Fruit fly (Drosophila melanogaster) S2 (cell line): ENCODE data around the gene CG13126.

Source experiments
- CG8478 ChIP-seq: fragments of >200 bp; optimal IDR thresholded peaks from 2 replicates; lab custom pipeline; 2018
- CTCF ChIP-seq, 2 experiments: fragments of >200 bp; optimal IDR thresholded peaks; 2 replicates each; lab custom pipeline; 2018

dm6 chr2L:9933063-9933462 lies 20.9 kb downstream of the CG13126 start, which contains the start of gene Cpr30F:
- TF ChIP-seq CG8478 (lab: Kevin White, UChicago): no peak
- no peak for TF ChIP-seq CTCF (optimal IDR thresholded peaks at IDR 0.05; lab: Kevin White, UChicago)
